Fruit fly (Drosophila melanogaster) whole organism, pupa: Measurements from ENCODE around the gene CG15471.

Experiments used
- CG14655 ChIP-seq: fragments of 200-800 bp; sonication (Bioruptor generic); optimal IDR thresholded peaks from 3 replicates; lab custom pipeline; 2017; ENCODE audit warnings: mild to moderate bottlenecking, missing biosample characterization, missing genetic modification reagents, missing genetic modification characterization
- CG17806 ChIP-seq: fragments of 200-800 bp; sonication (Bioruptor generic); optimal IDR thresholded peaks from 2 replicates; lab custom pipeline; 2018; ENCODE audit warnings: missing biosample characterization, mild to moderate bottlenecking, missing genetic modification characterization, moderate library complexity
- CG32121 ChIP-seq: fragments of 200-800 bp; sonication (Bioruptor generic); IDR thresholded peaks from 2 replicates; pipeline ENCODE4 v1.3.6; 2022; ENCODE audit warnings: missing biosample characterization, missing genetic modification characterization
- CG34367 ChIP-seq: fragments of 200-800 bp; sonication (Bioruptor generic); optimal IDR thresholded peaks from 2 replicates; lab custom pipeline; 2018; ENCODE audit warnings: missing biosample characterization, mild to moderate bottlenecking, missing genetic modification characterization
- CG8159 ChIP-seq: fragments of 200-800 bp; sonication (Bioruptor generic); optimal IDR thresholded peaks from 3 replicates; lab custom pipeline; 2018; ENCODE audit warnings: missing biosample characterization, mild to moderate bottlenecking, missing genetic modification characterization, moderate library complexity
- CG9948 ChIP-seq: fragments of 200-800 bp; sonication (Bioruptor generic); optimal IDR thresholded peaks from 2 replicates; lab custom pipeline; 2018; ENCODE audit warnings: missing biosample characterization, mild to moderate bottlenecking, missing genetic modification characterization, moderate library complexity
- EcR ChIP-seq: fragments of 200-800 bp; sonication (Bioruptor generic); optimal IDR thresholded peaks from 3 replicates; lab custom pipeline; 2019; ENCODE audit warnings: missing biosample characterization, missing genetic modification characterization, mild to moderate bottlenecking, moderate library complexity, missing genetic modification reagents
- Ets98B ChIP-seq: fragments of 200-800 bp; sonication (Bioruptor generic); IDR thresholded peaks from 2 replicates; pipeline ENCODE4 v1.3.6; 2022; ENCODE audit warnings: missing biosample characterization, missing genetic modification characterization
- Pif1B ChIP-seq: fragments of 200-800 bp; sonication (Bioruptor generic); optimal IDR thresholded peaks from 3 replicates; lab custom pipeline; 2016; ENCODE audit warnings: missing biosample characterization, missing genetic modification characterization

DNA sequence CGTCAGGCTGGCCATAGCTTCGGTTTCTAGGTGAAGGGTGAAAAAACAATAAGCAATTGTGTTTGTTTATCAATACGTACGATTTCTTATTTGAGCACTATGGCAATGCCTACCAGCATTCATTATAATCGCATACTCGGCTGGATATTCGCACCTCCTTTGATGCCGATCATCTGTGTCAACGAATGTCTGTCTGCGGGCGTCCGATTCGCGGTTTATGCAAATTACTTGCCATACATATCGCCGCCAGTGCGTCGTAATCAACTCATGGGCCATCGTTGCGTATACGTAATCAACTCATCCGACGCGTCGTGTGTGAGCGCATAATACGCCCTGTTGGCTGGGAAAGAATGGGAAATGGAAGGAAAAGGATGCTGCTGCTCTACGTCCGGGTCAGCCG lies at the start of gene CG15471:
- TF ChIP-seq CG9948 (tag; lab: Kevin White, UChicago) (no peak), Pif1B (GFP tag; lab: Kevin White, UChicago) (no peak), Ets98B (GFP tag; lab: Robert Waterston, UW) (no peak), EcR (GFP tag; lab: Kevin White, UChicago) (no peak), CG17806 (tag; lab: Kevin White, UChicago) (no peak), CG34367 (tag; lab: Kevin White, UChicago) (no peak), CG14655 (GFP tag; lab: Kevin White, UChicago) (no peak), CG32121 (GFP tag; lab: Robert Waterston, UW) (no peak), CG8159 (no peak)
